Worm (Caenorhabditis elegans) whole organism, L1 larva: ENCODE data around the gene npr-22.

Experiments
- alr-1 ChIP-seq: fragments of 200-800 bp; sonication (Bioruptor generic); optimal IDR thresholded peaks from 2 replicates; lab custom pipeline; 2018; ENCODE audit warnings: borderline replicate concordance, mild to moderate bottlenecking, missing genetic modification characterization, missing compliant biosample characterization
- ama-1 ChIP-seq: fragments of 150-350 bp; optimal IDR thresholded peaks from 2 replicates; lab custom pipeline; 2014
- egl-27 ChIP-seq, 2 experiments: fragments of 150-350 bp in 1 of 2; sonication (generic microtip); optimal IDR thresholded peaks; 3 replicates each; lab custom pipeline; 2017 to 2018; ENCODE audit warnings: missing biosample characterization in 2 of 2, missing genetic modification characterization in 2 of 2, missing genetic modification reagents in 2 of 2
- elt-2 ChIP-seq: sonication (generic microtip); optimal IDR thresholded peaks from 2 replicates; lab custom pipeline; 2016; ENCODE audit warnings: missing genetic modification characterization, mild to moderate bottlenecking, inconsistent platforms, missing compliant biosample characterization, missing genetic modification reagents
- ets-5 ChIP-seq: fragments of 200-800 bp; sonication (Bioruptor generic); IDR thresholded peaks from 2 replicates; pipeline ENCODE4 v1.3.6; 2022; ENCODE audit warnings: missing genetic modification characterization, missing compliant biosample characterization
- lin-39 ChIP-seq: fragments of 150-350 bp; optimal IDR thresholded peaks from 2 replicates; lab custom pipeline; 2014; ENCODE audit warnings: missing biosample characterization, missing genetic modification reagents, missing genetic modification characterization
- lir-3 ChIP-seq: sonication (generic microtip); optimal IDR thresholded peaks from 2 replicates; lab custom pipeline; 2016; ENCODE audit warnings: mild to moderate bottlenecking, missing genetic modification characterization, moderate library complexity, missing compliant biosample characterization; ENCODE audit not compliant: poor library complexity
- mdl-1 ChIP-seq, 2 experiments: fragments of 150-350 bp; optimal IDR thresholded peaks; 2 replicates each; lab custom pipeline; 2014 to 2017; ENCODE audit warnings: missing biosample characterization in 2 of 2, missing genetic modification characterization in 2 of 2, inconsistent platforms in 1 of 2
- nhr-12 ChIP-seq: sonication (generic microtip); optimal IDR thresholded peaks from 2 replicates; lab custom pipeline; 2017; ENCODE audit warnings: missing biosample characterization, missing genetic modification characterization
- nhr-237 ChIP-seq: fragments of 150-350 bp; optimal IDR thresholded peaks from 2 replicates; lab custom pipeline; 2014; ENCODE audit warnings: missing biosample characterization, missing genetic modification characterization
- nhr-84 ChIP-seq: sonication (generic microtip); optimal IDR thresholded peaks from 2 replicates; lab custom pipeline; 2017; ENCODE audit warnings: missing biosample characterization, missing genetic modification characterization
- sup-37 ChIP-seq: fragments of 200-800 bp; sonication (Bioruptor generic); optimal IDR thresholded peaks from 2 replicates; lab custom pipeline; 2018; ENCODE audit warnings: mild to moderate bottlenecking, missing genetic modification characterization, missing compliant biosample characterization
- unc-130 ChIP-seq: fragments of 150-350 bp; optimal IDR thresholded peaks from 2 replicates; lab custom pipeline; 2017; ENCODE audit warnings: missing biosample characterization, missing genetic modification characterization, inconsistent platforms

ce11 chrIV:8529039-8529438 lies 30.2 kb upstream of the npr-22 start:
- TF ChIP-seq egl-27 (tag; optimal IDR thresholded peaks at IDR 0.05; lab: Kevin White, UChicago) (no peak), lir-3 (tag; lab: Kevin White, UChicago) (peak; percentile 6), nhr-12 (tag; lab: Kevin White, UChicago) (no peak), ets-5 (GFP tag; lab: Robert Waterston, UW) (no peak), lin-39 (tag; lab: Kevin White, UChicago) (no peak), unc-130 (tag; lab: Kevin White, UChicago) (peak; percentile 78), elt-2 (tag; lab: Kevin White, UChicago) (no peak), ama-1 (lab: Kevin White, UChicago) (no peak), alr-1 (tag; lab: Kevin White, UChicago) (no peak), nhr-84 (tag; lab: Kevin White, UChicago) (no peak), nhr-237 (tag; lab: Kevin White, UChicago) (no peak), mdl-1 (tag; optimal IDR thresholded peaks at IDR 0.05; lab: Kevin White, UChicago) (peak in 1 of 2 experiments; percentile 76), sup-37 (no peak)
